Worm (Caenorhabditis elegans): ENCODE results near the gene F22E5.20.
"Not testable (repeated sequence)": the region's sequence is repeated elsewhere in the genome, so short reads cannot be mapped to it uniquely, and the experiment has no call there.

Gene F22E5.20

DNA sequence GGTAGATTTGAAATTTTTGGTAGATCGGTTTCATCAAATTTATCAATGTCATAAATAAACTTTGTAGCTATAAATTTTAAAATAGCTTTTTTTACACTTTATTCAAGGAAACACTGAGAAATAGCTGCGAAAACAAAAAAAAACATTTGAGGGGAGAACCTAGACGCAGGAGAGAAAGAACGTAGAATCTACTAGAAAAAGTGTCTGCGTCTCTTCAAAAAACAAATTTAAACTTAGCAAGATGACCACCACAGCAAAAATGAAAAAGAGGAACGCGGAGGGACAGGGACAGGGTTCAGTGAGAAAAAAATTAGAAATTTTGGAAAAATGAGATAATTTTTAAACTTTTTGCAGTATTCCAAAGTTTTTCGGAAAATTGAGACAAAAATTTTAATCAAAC, 24.4 kb downstream of the F22E5.20 start:
- TF ChIP-seq hmg-1.2 (GFP tag; IDR thresholded peaks at IDR 0.05) = peak; percentile 28; the same call in 1 of the 2 replicates
- TF ChIP-seq gei-17 (GFP tag; optimal IDR thresholded peaks at IDR 0.05) = no peak
- 0 out of 2 replicates have a peak, but pooled peaks have one; percentile 16 for TF ChIP-seq C06A6.2 (GFP tag; conservative IDR thresholded peaks at IDR 0.05)
- TF ChIP-seq F57C9.4 (tag; optimal IDR thresholded peaks at IDR 0.05) = no peak

DNA sequence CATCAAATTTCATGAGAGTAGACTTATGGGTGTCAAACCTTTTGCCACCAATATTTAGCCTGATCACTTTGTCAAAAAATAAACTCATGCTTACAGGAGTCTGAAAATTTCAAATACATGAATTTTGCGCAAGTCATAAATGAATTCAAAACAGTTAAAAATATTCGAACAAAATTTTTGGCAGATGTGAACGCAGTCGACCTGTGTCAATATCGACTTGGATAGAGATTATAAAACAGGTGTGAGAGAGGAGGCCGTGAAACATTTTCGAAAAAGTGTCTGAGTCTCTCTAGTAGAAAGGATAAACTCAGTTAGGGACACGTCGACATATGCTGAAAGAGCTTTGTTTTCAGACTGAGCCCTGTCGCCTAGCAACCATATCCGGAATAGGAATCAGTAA, 26.7 kb downstream of the F22E5.20 start, which contains the start of gene F22E5.12:
TSS of gene F22E5.12 (minus strand) at position 101 of the 400 bp plus-strand sequence.
- TF ChIP-seq ceh-100 (GFP tag; IDR thresholded peaks at IDR 0.05); F52B5.7 (tag; optimal IDR thresholded peaks at IDR 0.05); ets-4 (GFP tag; optimal IDR thresholded peaks at IDR 0.05): not testable (repeated sequence)

ce11 chrII:2644498-2644897, 28.9 kb downstream of the F22E5.20 start, which contains the start of gene F22E5.11:
TSS of gene F22E5.11 (minus strand) at chrII:2644598.
- TF ChIP-seq ztf-28 (GFP tag; IDR thresholded peaks at IDR 0.05) = no peak
- TF ChIP-seq hlh-12 (tag; optimal IDR thresholded peaks at IDR 0.05) = no peak
- TF ChIP-seq sea-2 (GFP tag; IDR thresholded peaks at IDR 0.05) = no peak
- no peak for TF ChIP-seq F22D6.2 (tag; optimal IDR thresholded peaks at IDR 0.05)
- no peak for TF ChIP-seq B0261.1 (tag; optimal IDR thresholded peaks at IDR 0.05)
- TF ChIP-seq ZK185.1 (tag; optimal IDR thresholded peaks at IDR 0.05; ENCODE audit: poor library complexity, severe bottlenecking) = no peak
- TF ChIP-seq somi-1 (GFP tag; optimal IDR thresholded peaks at IDR 0.05) = no peak
- no peak for TF ChIP-seq let-526 (GFP tag; IDR thresholded peaks at IDR 0.05)
- no peak for TF ChIP-seq efl-1 (GFP tag; optimal IDR thresholded peaks at IDR 0.05)

DNA sequence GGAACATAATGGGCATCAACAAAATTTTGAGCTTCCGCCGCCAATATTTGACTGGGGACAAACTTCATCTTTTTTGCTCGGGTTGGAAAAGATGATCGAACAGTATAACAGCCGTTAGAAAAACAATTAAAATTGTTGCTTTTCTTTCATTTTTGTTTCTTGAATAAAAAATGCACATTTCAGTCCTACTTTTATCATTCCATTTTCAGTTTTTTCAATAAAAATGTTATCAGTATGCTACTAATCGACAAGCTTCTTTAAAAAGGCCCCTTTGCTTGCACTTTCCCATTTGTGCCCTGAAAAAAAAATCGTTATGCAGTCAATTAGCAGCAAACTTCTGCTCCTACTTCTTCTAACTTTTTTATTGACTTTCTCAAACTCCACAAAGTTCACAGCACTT, 31.7 kb downstream of the F22E5.20 start, which contains the start of gene F22E5.7:
TSS of gene F22E5.7 (plus strand) at position 301 of the 400 bp plus-strand sequence.
- TF ChIP-seq ceh-79 (tag; optimal IDR thresholded peaks at IDR 0.05) (no peak), K11D2.4 (GFP tag; IDR thresholded peaks at IDR 0.05) (no peak), ceh-58 (GFP tag; IDR thresholded peaks at IDR 0.05) (no peak), madf-8 (GFP tag; conservative IDR thresholded peaks at IDR 0.05) (no peak), attf-6 (GFP tag; IDR thresholded peaks at IDR 0.05) (no peak), gei-17 (GFP tag; optimal IDR thresholded peaks at IDR 0.05) (no peak), nhr-120 (GFP tag; IDR thresholded peaks at IDR 0.05) (no peak), ZK185.1 (tag; optimal IDR thresholded peaks at IDR 0.05; ENCODE audit: poor library complexity, severe bottlenecking) (no peak), D2030.7 (GFP tag; IDR thresholded peaks at IDR 0.05) (no peak), ceh-40 (GFP tag; IDR thresholded peaks at IDR 0.05) (no peak), F49E8.2 (tag; optimal IDR thresholded peaks at IDR 0.05; ENCODE audit: insufficient read depth) (no peak), zim-3 (tag; optimal IDR thresholded peaks at IDR 0.05) (no peak), nfya-1 (tag; optimal IDR thresholded peaks at IDR 0.05; ENCODE audit: borderline replicate concordance, insufficient read depth) (no peak)

- TF ChIP-seq F49E8.2 (tag; optimal IDR thresholded peaks at IDR 0.05; ENCODE audit: insufficient read depth) (no peak), madf-3 (GFP tag; IDR thresholded peaks at IDR 0.05) (no peak), bed-1 (GFP tag; IDR thresholded peaks at IDR 0.05) (no peak), dox-1 (GFP tag; IDR thresholded peaks at IDR 0.05) (no peak)
Observed at ce11 chrII:2640982-2641381, 32.5 kb downstream of the F22E5.20 start, which contains the start of gene F22E5.23. TSS of gene F22E5.23 (plus strand) at chrII:2641282.

All from whole organism, young adult.